Fruit fly (Drosophila melanogaster) whole organism, embryonic: ENCODE measurements around the gene mbc.

Experiments used
- Awh ChIP-seq: fragments of 200-800 bp; sonication (Bioruptor generic); IDR thresholded peaks from 2 replicates; pipeline ENCODE4, ENCODE4 v1.3.6; 2022; ENCODE audit warnings: missing biosample characterization, missing genetic modification characterization
- CG11723 ChIP-seq: fragments of 200-800 bp; sonication (Bioruptor generic); optimal IDR thresholded peaks from 2 replicates; lab custom pipeline; 2017; ENCODE audit warnings: missing biosample characterization, mild to moderate bottlenecking, missing genetic modification characterization
- CG12071 ChIP-seq: fragments of 200-800 bp; sonication (Bioruptor generic); optimal IDR thresholded peaks from 3 replicates; lab custom pipeline; 2018; ENCODE audit warnings: missing biosample characterization, mild to moderate bottlenecking, missing genetic modification characterization
- CG13123 ChIP-seq: fragments of 200-800 bp; sonication (Bioruptor generic); optimal IDR thresholded peaks from 2 replicates; lab custom pipeline; 2016; ENCODE audit warnings: missing biosample characterization, missing genetic modification characterization
- CG13424 ChIP-seq: fragments of 200-800 bp; sonication (Bioruptor generic); optimal IDR thresholded peaks from 2 replicates; lab custom pipeline; 2019; ENCODE audit warnings: missing biosample characterization, mild to moderate bottlenecking, missing genetic modification characterization, moderate library complexity
- CG13775 ChIP-seq: fragments of 200-800 bp; sonication (Bioruptor generic); optimal IDR thresholded peaks from 3 replicates; lab custom pipeline; 2017; ENCODE audit warnings: missing biosample characterization, mild to moderate bottlenecking, missing genetic modification characterization
- CG15011 ChIP-seq: fragments of 200-800 bp; sonication (Bioruptor generic); optimal IDR thresholded peaks from 3 replicates; lab custom pipeline; 2018; ENCODE audit warnings: missing biosample characterization, mild to moderate bottlenecking, missing genetic modification characterization
- CG15514 ChIP-seq: fragments of 200-800 bp; sonication (Bioruptor generic); optimal IDR thresholded peaks from 3 replicates; lab custom pipeline; 2017; ENCODE audit warnings: missing biosample characterization, missing genetic modification characterization, mild to moderate bottlenecking, moderate library complexity, missing genetic modification reagents
- CG1602 ChIP-seq: fragments of 200-800 bp; sonication (Bioruptor generic); optimal IDR thresholded peaks from 3 replicates; lab custom pipeline; 2016; ENCODE audit warnings: missing biosample characterization, missing genetic modification characterization
- CG16779 ChIP-seq: fragments of 200-800 bp; sonication (Bioruptor generic); IDR thresholded peaks from 2 replicates; pipeline ENCODE4 v1.3.6; 2022; ENCODE audit warnings: missing biosample characterization, missing genetic modification characterization
- CG17568 ChIP-seq: fragments of 200-800 bp; sonication (Bioruptor generic); optimal IDR thresholded peaks from 2 replicates; lab custom pipeline; 2018; ENCODE audit warnings: missing biosample characterization, mild to moderate bottlenecking, missing genetic modification characterization, moderate library complexity
- CG1792 ChIP-seq: fragments of 200-800 bp; sonication (Bioruptor generic); optimal IDR thresholded peaks from 2 replicates; lab custom pipeline; 2016; ENCODE audit warnings: missing biosample characterization, missing genetic modification characterization
- CG18011 ChIP-seq: fragments of 200-800 bp; sonication (Bioruptor generic); optimal IDR thresholded peaks from 2 replicates; lab custom pipeline; 2017; ENCODE audit warnings: missing biosample characterization, missing genetic modification characterization, mild to moderate bottlenecking, moderate library complexity, missing genotype
- CG2129 ChIP-seq: fragments of 200-800 bp; sonication (Bioruptor generic); IDR thresholded peaks from 2 replicates; pipeline ENCODE4 v1.3.6; 2022; ENCODE audit warnings: missing biosample characterization, missing genetic modification characterization; ENCODE audit not compliant: partially characterized antibody
- CG30403 ChIP-seq: fragments of 200-800 bp; sonication (Bioruptor generic); optimal IDR thresholded peaks from 3 replicates; lab custom pipeline; 2016; ENCODE audit warnings: missing biosample characterization, missing genetic modification characterization
- CG3281 ChIP-seq: fragments of 200-800 bp; sonication (Bioruptor generic); optimal IDR thresholded peaks from 3 replicates; lab custom pipeline; 2017; ENCODE audit warnings: missing biosample characterization, mild to moderate bottlenecking, missing genetic modification characterization
- CG33213 ChIP-seq: fragments of 200-800 bp; sonication (Bioruptor generic); optimal IDR thresholded peaks from 3 replicates; lab custom pipeline; 2016; ENCODE audit warnings: missing biosample characterization, missing genetic modification characterization
- CG34224 ChIP-seq: fragments of 200-800 bp; sonication (Bioruptor generic); IDR thresholded peaks from 3 replicates; pipeline ENCODE4 v1.3.6; 2022; ENCODE audit warnings: missing biosample characterization, missing genetic modification characterization; ENCODE audit not compliant: partially characterized antibody
- CG3726 ChIP-seq: fragments of 200-800 bp; sonication (Bioruptor generic); IDR thresholded peaks from 3 replicates; pipeline ENCODE4, ENCODE4 v1.3.6; 2022; ENCODE audit warnings: missing biosample characterization, missing genetic modification characterization
- CG3847 ChIP-seq: fragments of 200-800 bp; sonication (Bioruptor generic); IDR thresholded peaks from 2 replicates; pipeline ENCODE4 v1.3.6; 2022; ENCODE audit warnings: missing biosample characterization, missing genetic modification characterization
- CG3995 ChIP-seq: fragments of 200-800 bp; sonication (Bioruptor generic); optimal IDR thresholded peaks from 3 replicates; lab custom pipeline; 2016; ENCODE audit warnings: missing biosample characterization, missing genetic modification characterization
- CG43689 ChIP-seq: fragments of 200-800 bp; sonication (Bioruptor generic); IDR thresholded peaks from 2 replicates; pipeline ENCODE4 v1.3.6; 2022; ENCODE audit warnings: missing biosample characterization, missing genetic modification characterization
- CG4730 ChIP-seq: fragments of 200-800 bp; sonication (Bioruptor generic); IDR thresholded peaks from 2 replicates; pipeline ENCODE4 v1.3.6; 2022; ENCODE audit warnings: missing biosample characterization, missing genetic modification characterization
- CG5180 ChIP-seq: fragments of 200-800 bp; sonication (Bioruptor generic); optimal IDR thresholded peaks from 3 replicates; lab custom pipeline; 2017; ENCODE audit warnings: missing biosample characterization, missing genetic modification characterization, mild to moderate bottlenecking, moderate library complexity, missing genetic modification reagents
- CG8388 ChIP-seq: fragments of 200-800 bp; sonication (Bioruptor generic); optimal IDR thresholded peaks from 2 replicates; lab custom pipeline; 2019; ENCODE audit warnings: missing biosample characterization, mild to moderate bottlenecking, missing genetic modification characterization, moderate library complexity
- Dp ChIP-seq: fragments of 200-800 bp; sonication (Bioruptor generic); optimal IDR thresholded peaks from 2 replicates; lab custom pipeline; 2018; ENCODE audit warnings: missing biosample characterization, mild to moderate bottlenecking, missing genetic modification characterization, moderate library complexity
- Fer2 ChIP-seq: fragments of 200-800 bp; sonication (Bioruptor generic); optimal IDR thresholded peaks from 2 replicates; lab custom pipeline; 2018; ENCODE audit warnings: missing biosample characterization, mild to moderate bottlenecking, missing genetic modification characterization, moderate library complexity
- Hey ChIP-seq: fragments of 200-800 bp; sonication (Bioruptor generic); optimal IDR thresholded peaks from 3 replicates; lab custom pipeline; 2018; ENCODE audit warnings: missing biosample characterization, mild to moderate bottlenecking, missing genetic modification characterization
- HmgZ ChIP-seq: fragments of 200-800 bp; sonication (Bioruptor generic); optimal IDR thresholded peaks from 2 replicates; lab custom pipeline; 2018; ENCODE audit warnings: missing biosample characterization, mild to moderate bottlenecking, missing genetic modification characterization
- Sry-δ ChIP-seq: fragments of 200-800 bp; sonication (Bioruptor generic); optimal IDR thresholded peaks from 2 replicates; lab custom pipeline; 2016; ENCODE audit warnings: missing biosample characterization, missing genetic modification characterization
- Trl ChIP-seq, 3 experiments: fragments of >200 bp in 2 of 3; fragments of 200-800 bp in 1 of 3; sonication (Bioruptor generic) in 1 of 3; optimal IDR thresholded peaks; 2 replicates in 1 of 3; 3 replicates in 2 of 3; lab custom pipeline; 2016 to 2017; ENCODE audit warnings: missing biosample characterization in 1 of 3, missing genetic modification characterization in 1 of 3
- Usf ChIP-seq: fragments of 200-800 bp; sonication (Bioruptor generic); optimal IDR thresholded peaks from 2 replicates; lab custom pipeline; 2017; ENCODE audit warnings: missing genotype, missing biosample characterization, missing genetic modification characterization
- crc ChIP-seq: fragments of 200-800 bp; sonication (Bioruptor generic); optimal IDR thresholded peaks from 2 replicates; lab custom pipeline; 2016; ENCODE audit warnings: missing biosample characterization, missing genetic modification characterization
- da ChIP-seq: fragments of 200-800 bp; sonication (Bioruptor generic); optimal IDR thresholded peaks from 2 replicates; lab custom pipeline; 2016; ENCODE audit warnings: missing biosample characterization, missing genetic modification characterization
- eyg ChIP-seq: fragments of 200-800 bp; sonication (Bioruptor generic); optimal IDR thresholded peaks from 3 replicates; lab custom pipeline; 2016; ENCODE audit warnings: missing biosample characterization, missing genetic modification characterization
- fd3F ChIP-seq: fragments of 200-800 bp; sonication (Bioruptor generic); optimal IDR thresholded peaks from 2 replicates; lab custom pipeline; 2018; ENCODE audit warnings: missing biosample characterization, mild to moderate bottlenecking, missing genetic modification characterization, moderate library complexity
- gce ChIP-seq: fragments of 200-800 bp; sonication (Bioruptor generic); IDR thresholded peaks from 3 replicates; pipeline ENCODE4 v1.3.6; 2022; ENCODE audit warnings: missing biosample characterization, missing genetic modification characterization
- grn ChIP-seq: fragments of 200-800 bp; sonication (Bioruptor generic); optimal IDR thresholded peaks from 3 replicates; lab custom pipeline; 2017; ENCODE audit warnings: missing biosample characterization, missing genetic modification characterization
- kah ChIP-seq: fragments of 200-800 bp; sonication (Bioruptor generic); optimal IDR thresholded peaks from 2 replicates; lab custom pipeline; 2018; ENCODE audit warnings: missing biosample characterization, mild to moderate bottlenecking, missing genetic modification characterization
- lilli ChIP-seq: fragments of 200-800 bp; sonication (Bioruptor generic); optimal IDR thresholded peaks from 3 replicates; lab custom pipeline; 2016; ENCODE audit warnings: missing biosample characterization, missing genetic modification characterization
- mirr ChIP-seq: fragments of 200-800 bp; sonication (Bioruptor generic); optimal IDR thresholded peaks from 3 replicates; lab custom pipeline; 2018; ENCODE audit warnings: missing biosample characterization, mild to moderate bottlenecking, missing genetic modification characterization
- pan ChIP-seq, 4 experiments: fragments of >200 bp in 3 of 4; fragments of 200-800 bp in 1 of 4; sonication (Bioruptor generic) in 1 of 4; optimal IDR thresholded peaks in 3 of 4; IDR thresholded peaks in 1 of 4; 2 replicates each; pipeline versions ENCODE4 v1.3.6 to Lab custom; 2017 to 2022; ENCODE audit warnings: missing biosample characterization in 2 of 4, missing genetic modification characterization in 2 of 4, mixed read lengths in 1 of 4
- prd ChIP-seq, 3 experiments: fragments of >200 bp in 2 of 3; fragments of 200-800 bp in 1 of 3; sonication (Bioruptor generic) in 1 of 3; optimal IDR thresholded peaks in 2 of 3; IDR thresholded peaks in 1 of 3; 2 replicates in 2 of 3; 3 replicates in 1 of 3; pipeline versions ENCODE4 v1.3.6 to Lab custom; 2017 to 2022; ENCODE audit warnings: missing biosample characterization in 1 of 3, missing genetic modification characterization in 1 of 3
- rib ChIP-seq: fragments of 200-800 bp; sonication (Bioruptor generic); IDR thresholded peaks from 2 replicates; pipeline ENCODE4 v1.3.6; 2022; ENCODE audit warnings: missing biosample characterization, missing genetic modification characterization
- sens ChIP-seq: fragments of 200-800 bp; sonication (Bioruptor generic); peaks from one replicate; lab custom pipeline; 2016; ENCODE audit warnings: missing biosample characterization, missing genetic modification characterization
- sqz ChIP-seq: fragments of 200-800 bp; sonication (Bioruptor generic); optimal IDR thresholded peaks from 3 replicates; lab custom pipeline; 2018; ENCODE audit warnings: missing biosample characterization, mild to moderate bottlenecking, missing genetic modification characterization
- zen ChIP-seq: fragments of 200-800 bp; sonication (Bioruptor generic); optimal IDR thresholded peaks from 3 replicates; lab custom pipeline; 2018; ENCODE audit warnings: missing biosample characterization, mild to moderate bottlenecking, missing genetic modification characterization, moderate library complexity
- zf30C ChIP-seq: fragments of 200-800 bp; sonication (Bioruptor generic); optimal IDR thresholded peaks from 3 replicates; lab custom pipeline; 2018; ENCODE audit warnings: missing biosample characterization, mild to moderate bottlenecking, missing genetic modification characterization
- zfh1 ChIP-seq: fragments of 200-800 bp; sonication (Bioruptor generic); IDR thresholded peaks from 3 replicates; pipeline ENCODE4 v1.3.6; 2022; ENCODE audit warnings: missing biosample characterization, missing genetic modification characterization

The mbc gene

dm6 chr3R:23732990-23733512, 48.5 kb upstream of the mbc start, which contains the start of the genes Hmgcr and Rpn9 (continued):
- TF ChIP-seq grn (no peak), CG34224 (GFP tag; lab: Robert Waterston, UW) (peak; percentile 38; the same call in 1 of the 3 replicates), CG16779 (no peak), CG15011 (GFP tag; lab: Kevin White, UChicago) (no peak), CG3995 (GFP tag; lab: Kevin White, UChicago) (peak; percentile 24), CG33213 (peak; percentile 15), pan (optimal IDR thresholded peaks at IDR 0.05; lab: Kevin White, UChicago) (no peak), pan (GFP tag; optimal IDR thresholded peaks at IDR 0.05 in 1 of 2, IDR thresholded peaks at IDR 0.05 in 1 of 2) (no peak), Fer2 (no peak), zf30C (GFP tag; lab: Kevin White, UChicago) (no peak), CG3281 (GFP tag; lab: Kevin White, UChicago) (peak; percentile 2), CG4730 (no peak), zen (peak; percentile 45), CG17568 (no peak), CG3847 (0 out of 2 replicates have a peak, but pooled peaks have one; percentile 9), CG30403 (GFP tag; lab: Kevin White, UChicago) (peak; percentile 13), sens (GFP tag; lab: Kevin White, UChicago) (peak; percentile 88), CG8388 (no peak), prd (optimal IDR thresholded peaks at IDR 0.05; lab: Kevin White, UChicago) (no peak), prd (GFP tag; IDR thresholded peaks at IDR 0.05; lab: Robert Waterston, UW) (no peak), CG13123 (GFP tag; lab: Kevin White, UChicago) (no peak), Trl (optimal IDR thresholded peaks at IDR 0.05; lab: Kevin White, UChicago) (no peak), Trl (GFP tag; optimal IDR thresholded peaks at IDR 0.05; lab: Kevin White, UChicago) (no peak), CG12071 (GFP tag; lab: Kevin White, UChicago) (no peak), CG2129 (GFP tag; lab: Robert Waterston, UW) (no peak), fd3F (GFP tag; lab: Kevin White, UChicago) (no peak), Awh (GFP tag; lab: Robert Waterston, UW) (peak; percentile 34; the same call in 1 of the 2 replicates), Usf (no peak), eyg (GFP tag; lab: Kevin White, UChicago) (no peak), HmgZ (tag; lab: Kevin White, UChicago) (peak; percentile 32), CG43689 (GFP tag; lab: Robert Waterston, UW) (no peak), CG18011 (no peak), CG5180 (GFP tag; lab: Kevin White, UChicago) (no peak), sqz (GFP tag; lab: Kevin White, UChicago) (no peak), Sry-δ (peak; percentile 52), CG13775 (no peak), CG1792 (GFP tag; lab: Kevin White, UChicago) (no peak), kah (GFP tag; lab: Kevin White, UChicago) (no peak), gce (GFP tag; lab: Robert Waterston, UW) (no peak), crc (GFP tag; lab: Kevin White, UChicago) (no peak), lilli (GFP tag; lab: Kevin White, UChicago) (peak; percentile 13), CG15514 (GFP tag; lab: Kevin White, UChicago) (peak; percentile 67), CG11723 (no peak), rib (GFP tag; lab: Robert Waterston, UW) (no peak), Hey (tag; lab: Kevin White, UChicago) (no peak), CG3726 (GFP tag; lab: Robert Waterston, UW) (no peak), CG1602 (GFP tag; lab: Kevin White, UChicago) (no peak), CG13424 (tag; lab: Kevin White, UChicago) (peak; percentile 28), zfh1 (GFP tag; lab: Robert Waterston, UW) (no peak), Dp (GFP tag; lab: Kevin White, UChicago) (peak; percentile 48), mirr (GFP tag; lab: Kevin White, UChicago) (no peak), da (GFP tag; lab: Kevin White, UChicago) (no peak)
